Worm (Caenorhabditis elegans): ENCODE measurements around the gene pqn-8.

The pqn-8 gene

ce11 chrIII:9997890-9998289 is at the start of gene pqn-8:
Gene pqn-8, minus strand, starts transcription at chrIII:9997990.
- no peak for TF ChIP-seq med-1 (GFP tag; optimal IDR thresholded peaks at IDR 0.05; ENCODE audit: insufficient read depth)
- no peak for TF ChIP-seq cog-1 (tag; optimal IDR thresholded peaks at IDR 0.05)
- no peak for TF ChIP-seq klf-2 (GFP tag; conservative IDR thresholded peaks at IDR 0.05)
- no peak for TF ChIP-seq ref-1 (GFP tag; conservative IDR thresholded peaks at IDR 0.05)
- no peak for TF ChIP-seq ztf-23 (GFP tag; IDR thresholded peaks at IDR 0.05)
- no peak for TF ChIP-seq flt-1 (GFP tag; IDR thresholded peaks at IDR 0.05)
- TF ChIP-seq T22C8.4 (GFP tag; IDR thresholded peaks at IDR 0.05) = no peak
- no peak for TF ChIP-seq tab-1 (GFP tag; IDR thresholded peaks at IDR 0.05)
- no peak for TF ChIP-seq ztf-29 (GFP tag; IDR thresholded peaks at IDR 0.05)

ce11 chrIII:10040013-10040412 is 42.2 kb upstream of the pqn-8 start, which contains the start of gene T16G12.7:
Gene T16G12.7, minus strand, starts transcription at chrIII:10040113.
- TF ChIP-seq ztf-29 (GFP tag; IDR thresholded peaks at IDR 0.05) = no peak
- no peak for TF ChIP-seq klf-2 (GFP tag; conservative IDR thresholded peaks at IDR 0.05)
- TF ChIP-seq tab-1 (GFP tag; IDR thresholded peaks at IDR 0.05) = no peak
- TF ChIP-seq ref-1 (GFP tag; conservative IDR thresholded peaks at IDR 0.05) = no peak

- no peak for TF ChIP-seq T22C8.4 (GFP tag; IDR thresholded peaks at IDR 0.05)
- TF ChIP-seq cog-1 (tag; optimal IDR thresholded peaks at IDR 0.05) = no peak
- no peak for TF ChIP-seq flt-1 (GFP tag; IDR thresholded peaks at IDR 0.05)
- TF ChIP-seq ztf-29 (GFP tag; IDR thresholded peaks at IDR 0.05) = no peak
- TF ChIP-seq ztf-23 (GFP tag; IDR thresholded peaks at IDR 0.05) = no peak
- no peak for TF ChIP-seq ref-1 (GFP tag; conservative IDR thresholded peaks at IDR 0.05)
- TF ChIP-seq tab-1 (GFP tag; IDR thresholded peaks at IDR 0.05) = no peak
- TF ChIP-seq klf-2 (GFP tag; conservative IDR thresholded peaks at IDR 0.05) = no peak
- TF ChIP-seq med-1 (GFP tag; optimal IDR thresholded peaks at IDR 0.05; ENCODE audit: insufficient read depth) = no peak
These were observed 39.4 kb upstream of the pqn-8 start, which contains the start of gene M04D8.7 for ce11 chrIII:10037150-10037549. Gene M04D8.7, plus strand, starts transcription at chrIII:10037450.

- TF ChIP-seq med-1 (GFP tag; optimal IDR thresholded peaks at IDR 0.05; ENCODE audit: insufficient read depth) (no peak), flt-1 (GFP tag; IDR thresholded peaks at IDR 0.05) (no peak), klf-2 (GFP tag; conservative IDR thresholded peaks at IDR 0.05) (no peak), ref-1 (GFP tag; conservative IDR thresholded peaks at IDR 0.05) (no peak), ztf-23 (GFP tag; IDR thresholded peaks at IDR 0.05) (no peak), tab-1 (GFP tag; IDR thresholded peaks at IDR 0.05) (no peak), cog-1 (tag; optimal IDR thresholded peaks at IDR 0.05) (no peak), ztf-29 (GFP tag; IDR thresholded peaks at IDR 0.05) (no peak), T22C8.4 (GFP tag; IDR thresholded peaks at IDR 0.05) (no peak)
These were observed 38.0 kb upstream of the pqn-8 start, which contains the start of gene xbx-3 for ce11 chrIII:10035783-10036182. Gene xbx-3, plus strand, starts transcription at chrIII:10035945.

- no peak for TF ChIP-seq ztf-29 (GFP tag; IDR thresholded peaks at IDR 0.05)
- no peak for TF ChIP-seq cog-1 (tag; optimal IDR thresholded peaks at IDR 0.05)
These were observed 36.1 kb upstream of the pqn-8 start, which contains the start of gene M04D8.8 for ce11 chrIII:10033881-10034280. Gene M04D8.8, plus strand, starts transcription at chrIII:10034181.

- TF ChIP-seq tab-1 (GFP tag; IDR thresholded peaks at IDR 0.05) (no peak), T22C8.4 (GFP tag; IDR thresholded peaks at IDR 0.05) (no peak), med-1 (GFP tag; optimal IDR thresholded peaks at IDR 0.05; ENCODE audit: insufficient read depth) (no peak), ref-1 (GFP tag; conservative IDR thresholded peaks at IDR 0.05) (no peak), ztf-29 (GFP tag; IDR thresholded peaks at IDR 0.05) (no peak), klf-2 (GFP tag; conservative IDR thresholded peaks at IDR 0.05) (no peak), flt-1 (GFP tag; IDR thresholded peaks at IDR 0.05) (no peak), cog-1 (tag; optimal IDR thresholded peaks at IDR 0.05) (no peak), ztf-23 (GFP tag; IDR thresholded peaks at IDR 0.05) (no peak)
These were observed 35.4 kb upstream of the pqn-8 start, which contains the start of gene M04D8.5 for ce11 chrIII:10033213-10033612. Gene M04D8.5, minus strand, starts transcription at chrIII:10033313.

ce11 chrIII:10030549-10030948 is 32.8 kb upstream of the pqn-8 start, which contains the start of gene M04D8.4:
Gene M04D8.4, minus strand, starts transcription at chrIII:10030649.
- TF ChIP-seq tab-1 (GFP tag; IDR thresholded peaks at IDR 0.05) (no peak), flt-1 (GFP tag; IDR thresholded peaks at IDR 0.05) (no peak), ref-1 (GFP tag; conservative IDR thresholded peaks at IDR 0.05) (no peak), T22C8.4 (GFP tag; IDR thresholded peaks at IDR 0.05) (no peak), med-1 (GFP tag; optimal IDR thresholded peaks at IDR 0.05; ENCODE audit: insufficient read depth) (no peak), ztf-23 (GFP tag; IDR thresholded peaks at IDR 0.05) (no peak), cog-1 (tag; optimal IDR thresholded peaks at IDR 0.05) (no peak), ztf-29 (GFP tag; IDR thresholded peaks at IDR 0.05) (no peak), klf-2 (GFP tag; conservative IDR thresholded peaks at IDR 0.05) (no peak)

ce11 chrIII:10027947-10028346 is 30.2 kb upstream of the pqn-8 start, which contains the start of gene ins-23:
Gene ins-23, plus strand, starts transcription at chrIII:10028247.
- no peak for TF ChIP-seq ztf-23 (GFP tag; IDR thresholded peaks at IDR 0.05)
- TF ChIP-seq T22C8.4 (GFP tag; IDR thresholded peaks at IDR 0.05) = no peak

ce11 chrIII:10025989-10026388 is 28.2 kb upstream of the pqn-8 start, which contains the start of gene ins-22:
Gene ins-22, plus strand, starts transcription at chrIII:10026289.
- TF ChIP-seq cog-1 (tag; optimal IDR thresholded peaks at IDR 0.05) (no peak), klf-2 (GFP tag; conservative IDR thresholded peaks at IDR 0.05) (no peak), tab-1 (GFP tag; IDR thresholded peaks at IDR 0.05) (no peak), med-1 (GFP tag; optimal IDR thresholded peaks at IDR 0.05; ENCODE audit: insufficient read depth) (no peak)

ce11 chrIII:10023452-10023851 is 25.7 kb upstream of the pqn-8 start, which contains the start of gene ins-21:
Gene ins-21, plus strand, starts transcription at chrIII:10023752.
- TF ChIP-seq tab-1 (GFP tag; IDR thresholded peaks at IDR 0.05) (no peak), T22C8.4 (GFP tag; IDR thresholded peaks at IDR 0.05) (no peak), klf-2 (GFP tag; conservative IDR thresholded peaks at IDR 0.05) (no peak), ref-1 (GFP tag; conservative IDR thresholded peaks at IDR 0.05) (no peak), flt-1 (GFP tag; IDR thresholded peaks at IDR 0.05) (no peak), med-1 (GFP tag; optimal IDR thresholded peaks at IDR 0.05; ENCODE audit: insufficient read depth) (no peak), ztf-29 (GFP tag; IDR thresholded peaks at IDR 0.05) (no peak), ztf-23 (GFP tag; IDR thresholded peaks at IDR 0.05) (no peak), cog-1 (tag; optimal IDR thresholded peaks at IDR 0.05) (no peak)
